Fruit fly (Drosophila melanogaster): ENCODE data around the gene CG12121.

DNA sequence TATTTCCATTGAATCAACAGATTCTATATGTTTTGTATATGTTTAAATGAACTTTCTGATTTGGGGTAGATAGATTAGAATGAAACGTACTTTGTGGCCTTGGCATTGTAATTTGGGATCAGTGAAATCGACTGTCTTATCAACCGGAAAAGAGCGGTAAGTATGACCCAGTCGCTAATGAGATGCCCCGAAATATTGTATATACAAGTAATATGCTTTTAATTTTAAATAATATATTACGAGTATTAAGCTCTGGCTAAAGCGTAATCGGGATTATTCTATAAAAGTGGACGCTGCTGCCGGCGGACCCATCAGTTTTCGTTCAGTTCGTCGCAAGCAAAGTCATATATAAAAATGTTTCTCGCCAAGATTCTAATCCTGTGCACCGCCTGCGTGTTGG lies 15.6 kb downstream of the CG12121 start, which contains the start of gene CG15369:
- TF ChIP-seq Crg-1 (GFP tag; optimal IDR thresholded peaks at IDR 0.05) (no peak), tj (GFP tag; optimal IDR thresholded peaks at IDR 0.05) (no peak), Clk (GFP tag; optimal IDR thresholded peaks at IDR 0.05) (no peak), cnc (optimal IDR thresholded peaks at IDR 0.05) (no peak), cic (GFP tag; optimal IDR thresholded peaks at IDR 0.05) (no peak), kay (GFP tag; ENCODE audit: borderline replicate concordance) (no peak), CG7045 (GFP tag; optimal IDR thresholded peaks at IDR 0.05) (no peak), pad (GFP tag; optimal IDR thresholded peaks at IDR 0.05) (no peak), Hr96 (GFP tag; optimal IDR thresholded peaks at IDR 0.05) (no peak)
